Worm (Caenorhabditis elegans): ENCODE measurements around the gene C16D2.3.

DNA sequence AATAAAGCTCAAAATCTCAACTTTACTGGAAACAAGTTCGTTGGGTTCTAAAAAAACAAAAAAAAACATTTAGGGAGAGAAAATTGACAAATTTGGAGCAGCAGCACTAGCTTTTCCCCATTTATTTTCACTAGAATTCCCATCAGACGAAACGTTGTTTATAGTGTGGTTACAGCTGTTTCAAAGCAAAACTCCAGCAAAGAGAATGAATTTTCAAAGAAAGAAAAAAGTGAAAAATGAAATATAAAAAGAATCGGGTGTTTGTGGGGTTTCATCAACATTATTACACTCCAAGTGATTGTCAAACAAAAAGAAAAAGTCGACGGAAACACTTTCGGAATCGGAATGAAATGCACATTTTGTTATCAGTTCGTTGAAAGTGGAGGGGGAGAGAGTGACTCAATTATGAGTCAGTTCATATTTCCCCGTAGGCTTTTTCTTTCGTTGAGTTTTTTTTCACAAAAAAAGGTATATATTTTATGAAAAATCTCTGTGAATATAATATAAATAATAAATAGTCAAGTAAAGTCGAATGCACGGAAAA, 43.6 kb upstream of the C16D2.3 start:
- TF ChIP-seq T22C8.4 (GFP tag; IDR thresholded peaks at IDR 0.05) (no peak), ztf-29 (GFP tag; IDR thresholded peaks at IDR 0.05) (no peak)
